Fruit fly (Drosophila melanogaster) whole organism, embryonic: ENCODE data around the gene euc.

Experiments used
- Atf3 ChIP-seq: fragments of 200-800 bp; sonication (Bioruptor generic); optimal IDR thresholded peaks from 3 replicates; lab custom pipeline; 2016; ENCODE audit warnings: missing biosample characterization, missing genetic modification characterization
- Atf6 ChIP-seq: fragments of 200-800 bp; sonication (Bioruptor generic); IDR thresholded peaks from 2 replicates; pipeline ENCODE4 v1.3.6; 2022; ENCODE audit warnings: missing biosample characterization, missing genetic modification characterization
- Bgb ChIP-seq: fragments of 200-800 bp; sonication (Bioruptor generic); IDR thresholded peaks from 2 replicates; pipeline ENCODE4 v1.3.6; 2022; ENCODE audit warnings: missing biosample characterization, missing genetic modification characterization; ENCODE audit not compliant: partially characterized antibody
- Blimp-1 ChIP-seq: fragments of 200-800 bp; sonication (Bioruptor generic); optimal IDR thresholded peaks from 3 replicates; lab custom pipeline; 2018; ENCODE audit warnings: missing biosample characterization, missing genetic modification characterization, mild to moderate bottlenecking, moderate library complexity, missing genetic modification reagents
- CG10267 ChIP-seq: fragments of 200-800 bp; sonication (Bioruptor generic); optimal IDR thresholded peaks from 2 replicates; lab custom pipeline; 2018; ENCODE audit warnings: missing biosample characterization, mild to moderate bottlenecking, missing genetic modification characterization, moderate library complexity
- CG10274 ChIP-seq: fragments of 200-800 bp; sonication (Bioruptor generic); optimal IDR thresholded peaks from 3 replicates; lab custom pipeline; 2017; ENCODE audit warnings: missing biosample characterization, mild to moderate bottlenecking, missing genetic modification characterization
- CG12071 ChIP-seq: fragments of 200-800 bp; sonication (Bioruptor generic); optimal IDR thresholded peaks from 3 replicates; lab custom pipeline; 2018; ENCODE audit warnings: missing biosample characterization, mild to moderate bottlenecking, missing genetic modification characterization
- CG12299 ChIP-seq: fragments of 200-800 bp; sonication (Bioruptor generic); optimal IDR thresholded peaks from 2 replicates; lab custom pipeline; 2018; ENCODE audit warnings: missing biosample characterization, mild to moderate bottlenecking, missing genetic modification characterization
- CG13624 ChIP-seq: fragments of 200-800 bp; sonication (Bioruptor generic); optimal IDR thresholded peaks from 2 replicates; lab custom pipeline; 2016; ENCODE audit warnings: missing biosample characterization, missing genetic modification characterization
- CG13894 ChIP-seq: fragments of 200-800 bp; sonication (Bioruptor generic); optimal IDR thresholded peaks from 3 replicates; lab custom pipeline; 2018; ENCODE audit warnings: missing biosample characterization, mild to moderate bottlenecking, missing genetic modification characterization, moderate library complexity
- CG15514 ChIP-seq: fragments of 200-800 bp; sonication (Bioruptor generic); optimal IDR thresholded peaks from 3 replicates; lab custom pipeline; 2017; ENCODE audit warnings: missing biosample characterization, missing genetic modification characterization, mild to moderate bottlenecking, moderate library complexity, missing genetic modification reagents
- CG16813 ChIP-seq: fragments of 200-800 bp; sonication (Bioruptor generic); IDR thresholded peaks from 3 replicates; pipeline ENCODE4 v1.3.6; 2022; ENCODE audit warnings: missing biosample characterization, missing genetic modification characterization; ENCODE audit not compliant: partially characterized antibody
- CG18262 ChIP-seq: fragments of 200-800 bp; optimal IDR thresholded peaks from 3 replicates; lab custom pipeline; 2019; ENCODE audit warnings: missing biosample characterization, mild to moderate bottlenecking, missing genetic modification characterization, moderate library complexity
- CG18599 ChIP-seq: fragments of 200-800 bp; sonication (Bioruptor generic); optimal IDR thresholded peaks from 3 replicates; lab custom pipeline; 2017; ENCODE audit warnings: missing biosample characterization, missing genetic modification characterization, mild to moderate bottlenecking, moderate library complexity, missing genetic modification reagents
- CG18764 ChIP-seq: fragments of 200-800 bp; sonication (Bioruptor generic); optimal IDR thresholded peaks from 3 replicates; lab custom pipeline; 2016; ENCODE audit warnings: missing biosample characterization, missing genetic modification characterization
- CG2889 ChIP-seq: fragments of 200-800 bp; sonication (Bioruptor generic); IDR thresholded peaks from 3 replicates; pipeline ENCODE4 v1.3.6; 2022; ENCODE audit warnings: missing biosample characterization, missing genetic modification characterization
- CG32532 ChIP-seq: fragments of 200-800 bp; sonication (Bioruptor generic); IDR thresholded peaks from 2 replicates; pipeline ENCODE4 v1.3.6; 2022; ENCODE audit warnings: missing biosample characterization, missing genetic modification characterization
- CG3407 ChIP-seq: fragments of 200-800 bp; sonication (Bioruptor generic); optimal IDR thresholded peaks from 2 replicates; lab custom pipeline; 2018; ENCODE audit warnings: missing biosample characterization, mild to moderate bottlenecking, missing genetic modification characterization
- CG43689 ChIP-seq: fragments of 200-800 bp; sonication (Bioruptor generic); IDR thresholded peaks from 2 replicates; pipeline ENCODE4 v1.3.6; 2022; ENCODE audit warnings: missing biosample characterization, missing genetic modification characterization
- CG7839 ChIP-seq: fragments of 200-800 bp; sonication (Bioruptor generic); optimal IDR thresholded peaks from 3 replicates; lab custom pipeline; 2018; ENCODE audit warnings: missing biosample characterization, mild to moderate bottlenecking, missing genetic modification characterization, moderate library complexity
- CG8924 ChIP-seq: fragments of 200-800 bp; optimal IDR thresholded peaks from 3 replicates; lab custom pipeline; 2019; ENCODE audit warnings: missing biosample characterization, mild to moderate bottlenecking, missing genetic modification characterization, moderate library complexity
- CHES-1-like ChIP-seq: fragments of 200-800 bp; sonication (Bioruptor generic); optimal IDR thresholded peaks from 2 replicates; lab custom pipeline; 2016; ENCODE audit warnings: missing biosample characterization, missing genetic modification characterization
- CkIIα-i1 ChIP-seq: fragments of 200-800 bp; sonication (Bioruptor generic); IDR thresholded peaks from 2 replicates; pipeline ENCODE4 v1.3.6; 2022; ENCODE audit warnings: missing biosample characterization, missing genetic modification characterization
- D19B ChIP-seq: fragments of 200-800 bp; sonication (Bioruptor generic); optimal IDR thresholded peaks from 2 replicates; lab custom pipeline; 2017; ENCODE audit warnings: missing biosample characterization, mild to moderate bottlenecking, missing genetic modification characterization
- Doc2 ChIP-seq: fragments of 200-800 bp; sonication (Bioruptor generic); IDR thresholded peaks from 2 replicates; pipeline ENCODE4 v1.3.6; 2022; ENCODE audit warnings: missing biosample characterization, missing genetic modification characterization
- H2.0 ChIP-seq: fragments of 200-800 bp; sonication (Bioruptor generic); IDR thresholded peaks from 2 replicates; pipeline ENCODE4 v1.3.6; 2022; ENCODE audit warnings: missing biosample characterization, missing genetic modification characterization
- HmgD ChIP-seq: fragments of 200-800 bp; sonication (Bioruptor generic); optimal IDR thresholded peaks from 3 replicates; lab custom pipeline; 2016; ENCODE audit warnings: missing biosample characterization, missing genetic modification characterization
- Kr ChIP-seq: fragments of 200-800 bp; sonication (Bioruptor generic); optimal IDR thresholded peaks from 2 replicates; lab custom pipeline; 2017; ENCODE audit warnings: missing biosample characterization, mild to moderate bottlenecking, missing genetic modification characterization
- Nf-YC ChIP-seq: fragments of 200-800 bp; optimal IDR thresholded peaks from 3 replicates; lab custom pipeline; 2019; ENCODE audit warnings: missing biosample characterization, mild to moderate bottlenecking, missing genetic modification characterization, moderate library complexity
- Rfx ChIP-seq: fragments of 200-800 bp; sonication (Bioruptor generic); IDR thresholded peaks from 2 replicates; pipeline ENCODE4 v1.3.6; 2022; ENCODE audit warnings: missing biosample characterization, missing genetic modification characterization
- Side ChIP-seq: fragments of 200-800 bp; sonication (Bioruptor generic); optimal IDR thresholded peaks from 2 replicates; lab custom pipeline; 2016; ENCODE audit warnings: missing biosample characterization, missing genetic modification characterization
- Stat92E ChIP-seq, 3 experiments: fragments of >200 bp in 2 of 3; fragments of 200-800 bp in 1 of 3; sonication (Bioruptor generic) in 1 of 3; optimal IDR thresholded peaks; 2 replicates each; lab custom pipeline; 2017 to 2019; ENCODE audit warnings: missing biosample characterization in 3 of 3, missing genetic modification characterization in 3 of 3, mild to moderate bottlenecking in 1 of 3, moderate library complexity in 1 of 3
- TFAM ChIP-seq: fragments of 200-800 bp; sonication (Bioruptor generic); optimal IDR thresholded peaks from 2 replicates; lab custom pipeline; 2017; ENCODE audit warnings: missing biosample characterization, missing genetic modification characterization, inconsistent platforms
- az2 ChIP-seq: fragments of 200-800 bp; sonication (Bioruptor generic); optimal IDR thresholded peaks from 3 replicates; lab custom pipeline; 2016; ENCODE audit warnings: missing biosample characterization, missing genetic modification characterization
- br ChIP-seq: fragments of >200 bp; optimal IDR thresholded peaks from 2 replicates; lab custom pipeline; 2017
- cad ChIP-seq: fragments of >200 bp; optimal IDR thresholded peaks from 2 replicates; lab custom pipeline; 2017; ENCODE audit warnings: missing biosample characterization, missing genetic modification characterization
- chif ChIP-seq, 2 experiments: fragments of 200-800 bp; sonication (Bioruptor generic); optimal IDR thresholded peaks; 3 replicates each; lab custom pipeline; 2016; ENCODE audit warnings: missing biosample characterization in 2 of 2, missing genetic modification characterization in 2 of 2
- corto ChIP-seq: fragments of 200-800 bp; sonication (Bioruptor generic); optimal IDR thresholded peaks from 2 replicates; lab custom pipeline; 2016; ENCODE audit warnings: missing biosample characterization, mild to moderate bottlenecking, missing genetic modification characterization, moderate library complexity
- fu2 ChIP-seq: fragments of 200-800 bp; sonication (Bioruptor generic); optimal IDR thresholded peaks from 2 replicates; lab custom pipeline; 2016; ENCODE audit warnings: missing biosample characterization, missing genetic modification characterization
- klu ChIP-seq: fragments of 200-800 bp; sonication (Bioruptor generic); IDR thresholded peaks from 2 replicates; pipeline ENCODE4 v1.3.6; 2022; ENCODE audit warnings: missing biosample characterization, missing genetic modification characterization
- mld ChIP-seq: fragments of 200-800 bp; sonication (Bioruptor generic); IDR thresholded peaks from 3 replicates; pipeline ENCODE4 v1.3.6; 2022; ENCODE audit warnings: missing biosample characterization, missing genetic modification characterization; ENCODE audit not compliant: partially characterized antibody
- nom ChIP-seq: fragments of 200-800 bp; sonication (Bioruptor generic); optimal IDR thresholded peaks from 2 replicates; lab custom pipeline; 2017; ENCODE audit warnings: missing biosample characterization, missing genetic modification characterization, mild to moderate bottlenecking, moderate library complexity, missing genetic modification reagents
- otp ChIP-seq: fragments of 200-800 bp; sonication (Bioruptor generic); IDR thresholded peaks from 3 replicates; pipeline ENCODE4, ENCODE4 v1.3.6; 2022; ENCODE audit warnings: missing biosample characterization, missing genetic modification characterization
- pho ChIP-seq: fragments of 200-800 bp; sonication (Bioruptor generic); optimal IDR thresholded peaks from 2 replicates; lab custom pipeline; 2016; ENCODE audit warnings: missing biosample characterization, missing genetic modification characterization
- phol ChIP-seq: fragments of 200-800 bp; sonication (Bioruptor generic); optimal IDR thresholded peaks from 3 replicates; lab custom pipeline; 2018; ENCODE audit warnings: missing biosample characterization, mild to moderate bottlenecking, missing genetic modification characterization, moderate library complexity
- pros ChIP-seq: fragments of 200-800 bp; sonication (Bioruptor generic); optimal IDR thresholded peaks from 3 replicates; lab custom pipeline; 2019; ENCODE audit warnings: missing biosample characterization, mild to moderate bottlenecking, missing genetic modification characterization, moderate library complexity
- ranshi ChIP-seq: fragments of 200-800 bp; sonication (Bioruptor generic); IDR thresholded peaks from 2 replicates; pipeline ENCODE4 v1.3.6; 2022; ENCODE audit warnings: missing biosample characterization, missing genetic modification characterization
- ssp ChIP-seq: fragments of 200-800 bp; sonication (Bioruptor generic); IDR thresholded peaks from 2 replicates; pipeline ENCODE4 v1.3.6; 2022; ENCODE audit warnings: missing biosample characterization, missing genetic modification characterization
- zen2 ChIP-seq: fragments of 200-800 bp; sonication (Bioruptor generic); IDR thresholded peaks from 3 replicates; pipeline ENCODE4 v1.3.6; 2022; ENCODE audit warnings: missing biosample characterization, missing genetic modification characterization; ENCODE audit not compliant: partially characterized antibody

Gene euc

DNA sequence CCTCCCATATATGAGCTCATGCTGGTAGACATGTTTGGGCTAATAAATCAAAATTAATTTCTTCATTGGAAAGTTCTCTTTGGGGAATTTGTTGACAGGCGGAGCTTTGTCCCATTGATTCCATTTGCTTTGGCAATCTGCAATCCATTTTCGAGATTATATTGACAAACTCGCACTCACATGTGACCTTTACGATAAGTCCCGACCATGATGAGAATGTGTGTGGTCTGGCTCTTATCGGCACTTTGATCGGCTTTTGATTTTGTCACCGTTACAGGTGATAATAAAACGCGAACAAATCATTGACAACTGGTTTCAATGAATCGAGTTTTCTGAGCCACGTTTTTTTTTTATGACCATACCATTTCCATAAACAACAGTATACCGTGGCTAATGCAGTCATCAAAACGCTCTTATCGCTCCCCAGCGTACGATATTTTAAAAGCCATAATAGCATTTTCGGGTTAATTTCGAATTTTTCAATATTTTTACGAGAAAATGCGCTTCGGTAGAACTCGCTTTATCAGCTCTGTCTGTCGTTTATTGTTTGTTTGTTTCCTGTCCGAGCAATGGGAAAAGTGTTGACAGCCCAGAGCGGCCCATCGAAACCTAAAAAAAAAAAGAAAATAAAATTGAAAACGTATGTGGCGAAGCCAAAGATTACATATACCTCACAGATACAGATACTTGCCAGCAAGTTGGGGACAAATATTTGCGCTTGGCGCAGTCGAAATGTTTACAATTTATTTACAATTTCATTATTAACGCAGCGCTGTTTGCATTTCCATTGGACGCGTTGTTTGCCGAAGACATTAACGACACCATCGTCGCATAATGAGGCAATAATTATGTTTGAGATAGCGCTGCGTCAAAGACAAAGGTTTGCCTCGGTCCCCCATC, 19.0 kb upstream of the euc start (continued):
- TF ChIP-seq corto (GFP tag; lab: Kevin White, UChicago): no peak
- TF ChIP-seq CG8924 (tag; lab: Kevin White, UChicago): peak; percentile 67
- TF ChIP-seq br (lab: Kevin White, UChicago): no peak
- peak; percentile 54 for TF ChIP-seq Atf3 (GFP tag; lab: Kevin White, UChicago)
- TF ChIP-seq Stat92E (GFP tag; optimal IDR thresholded peaks at IDR 0.05; lab: Kevin White, UChicago): peak in 1 of 3 experiments; percentile 76
- peak; percentile 50 for TF ChIP-seq az2 (GFP tag; lab: Kevin White, UChicago)
- peak; percentile 64 for TF ChIP-seq Blimp-1 (GFP tag; lab: Kevin White, UChicago)
- TF ChIP-seq CG15514 (GFP tag; lab: Kevin White, UChicago): no peak
- TF ChIP-seq CG2889 (GFP tag; lab: Robert Waterston, UW): no peak
- TF ChIP-seq Side (GFP tag; lab: Kevin White, UChicago): peak; percentile 66
- TF ChIP-seq Rfx (GFP tag; lab: Robert Waterston, UW): no peak
- no peak for TF ChIP-seq fu2 (GFP tag; lab: Kevin White, UChicago)
- no peak for TF ChIP-seq ssp
- TF ChIP-seq CG10267 (tag; lab: Kevin White, UChicago): peak; percentile 21
- TF ChIP-seq ranshi (GFP tag; lab: Robert Waterston, UW): no peak; the same call in 1 of the 2 replicates
- TF ChIP-seq nom (GFP tag; lab: Kevin White, UChicago): no peak
- TF ChIP-seq CG12299 (tag; lab: Kevin White, UChicago): peak; percentile 86
- no peak for TF ChIP-seq D19B (GFP tag; lab: Kevin White, UChicago)
- no peak for TF ChIP-seq pros (GFP tag; lab: Kevin White, UChicago)
- TF ChIP-seq TFAM (GFP tag; lab: Kevin White, UChicago): no peak
- peak; percentile 49; the same call in 1 of the 2 replicates for TF ChIP-seq Atf6 (GFP tag; lab: Robert Waterston, UW)
- peak; percentile 71 for TF ChIP-seq CG12071 (GFP tag; lab: Kevin White, UChicago)
- no peak for TF ChIP-seq klu
- TF ChIP-seq CG16813 (GFP tag; lab: Robert Waterston, UW): no peak
- TF ChIP-seq CG18764 (GFP tag; lab: Kevin White, UChicago): peak; percentile 25
- TF ChIP-seq CG13624 (GFP tag; lab: Kevin White, UChicago): no peak
- TF ChIP-seq Bgb (GFP tag; lab: Robert Waterston, UW): no peak
- TF ChIP-seq CG18262 (tag; lab: Kevin White, UChicago): peak; percentile 53
- TF ChIP-seq chif (GFP tag; optimal IDR thresholded peaks at IDR 0.05; lab: Kevin White, UChicago): peak; percentile 71 to 78
- TF ChIP-seq H2.0: no peak
- TF ChIP-seq phol: no peak
- peak; percentile 72 for TF ChIP-seq CHES-1-like (GFP tag; lab: Kevin White, UChicago)
- TF ChIP-seq CG43689 (GFP tag; lab: Robert Waterston, UW): no peak
- no peak for TF ChIP-seq CG7839 (tag; lab: Kevin White, UChicago)
- no peak for TF ChIP-seq CkIIα-i1 (GFP tag; lab: Robert Waterston, UW)
- TF ChIP-seq CG18599: peak; percentile 6
- TF ChIP-seq CG13894 (tag; lab: Kevin White, UChicago): no peak
- no peak for TF ChIP-seq zen2 (GFP tag; lab: Robert Waterston, UW)
- TF ChIP-seq CG10274 (GFP tag; lab: Kevin White, UChicago): no peak
- TF ChIP-seq CG3407 (GFP tag; lab: Kevin White, UChicago): peak; percentile 96
- TF ChIP-seq Nf-YC (tag; lab: Kevin White, UChicago): no peak
- TF ChIP-seq CG32532 (GFP tag; lab: Robert Waterston, UW): no peak
- TF ChIP-seq cad (GFP tag; lab: Kevin White, UChicago): no peak
- no peak for TF ChIP-seq HmgD (GFP tag; lab: Kevin White, UChicago)
- TF ChIP-seq otp (GFP tag; lab: Robert Waterston, UW): peak; percentile 96
- TF ChIP-seq mld (GFP tag; lab: Robert Waterston, UW): no peak
- no peak for TF ChIP-seq pho (GFP tag; lab: Kevin White, UChicago)
- peak; percentile 95 for TF ChIP-seq Kr
- TF ChIP-seq Doc2 (GFP tag; lab: Robert Waterston, UW): no peak
